Fruit fly (Drosophila melanogaster): Measurements from ENCODE around the gene CG14109.

Gene CG14109

DNA sequence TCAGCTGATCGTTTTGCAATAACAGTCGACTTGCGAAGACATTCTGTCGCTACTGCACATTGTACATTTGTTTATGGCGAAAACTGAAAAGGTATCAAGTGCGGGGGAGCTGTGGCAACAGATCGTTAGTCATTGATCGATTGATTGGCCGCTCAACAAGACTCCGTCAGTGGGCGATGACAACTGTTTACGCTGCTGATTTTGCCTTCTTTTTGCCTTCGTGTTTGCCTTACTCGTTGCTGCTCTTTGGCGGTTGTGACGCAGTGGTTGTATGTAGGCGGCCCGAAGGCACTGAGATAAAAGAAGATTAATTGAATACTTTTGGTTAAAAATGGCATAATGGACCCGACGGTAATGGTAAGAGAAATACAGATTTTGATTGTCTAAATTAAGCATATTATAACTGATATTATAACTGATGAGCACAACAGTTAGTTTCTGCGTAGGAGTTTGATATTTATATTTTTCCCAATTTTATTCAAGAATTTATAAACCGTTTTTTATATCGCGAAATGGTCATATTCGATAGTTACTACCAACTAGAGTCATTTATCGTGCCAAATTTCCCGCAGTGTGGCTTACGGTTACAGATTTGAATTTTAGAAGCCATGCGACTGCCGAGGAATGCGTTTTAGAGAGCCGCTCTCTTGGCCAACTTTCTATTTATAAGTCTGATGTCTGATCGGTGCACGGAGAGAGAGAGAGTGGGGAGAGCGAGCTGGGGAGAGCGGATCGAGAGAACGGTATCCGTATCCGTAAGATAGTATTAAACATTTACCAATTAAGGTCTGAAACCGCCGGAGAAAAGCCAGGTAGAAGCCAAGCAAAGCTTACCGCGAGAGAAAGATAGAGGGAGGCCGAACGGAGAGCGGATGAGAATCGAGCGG lies 36.1 kb downstream of the CG14109 start (continued):
- TF ChIP-seq CG17186 (GFP tag; optimal IDR thresholded peaks at IDR 0.05): peak; percentile 72
- TF ChIP-seq kah (GFP tag; optimal IDR thresholded peaks at IDR 0.05): peak; percentile 80
- TF ChIP-seq Dfd (GFP tag; optimal IDR thresholded peaks at IDR 0.05): no peak
- TF ChIP-seq Taf1 (GFP tag; IDR thresholded peaks at IDR 0.05): peak; percentile 64
- no peak for TF ChIP-seq luna (GFP tag; optimal IDR thresholded peaks at IDR 0.05)
- peak; percentile 56 for TF ChIP-seq CG15514 (GFP tag; optimal IDR thresholded peaks at IDR 0.05)
- peak; percentile 88 for TF ChIP-seq tap (tag; optimal IDR thresholded peaks at IDR 0.05)
- TF ChIP-seq Fer1 (GFP tag; optimal IDR thresholded peaks at IDR 0.05): peak; percentile 89
- TF ChIP-seq CG13296 (GFP tag; optimal IDR thresholded peaks at IDR 0.05): peak; percentile 87
- TF ChIP-seq Deaf1 (tag; optimal IDR thresholded peaks at IDR 0.05): peak; percentile 74
- no peak for TF ChIP-seq p53 (GFP tag; optimal IDR thresholded peaks at IDR 0.05)
- no peak for TF ChIP-seq HLHmδ (GFP tag; optimal IDR thresholded peaks at IDR 0.05)
- peak; percentile 13; the same call in 1 of the 2 replicates for TF ChIP-seq GATAe (GFP tag; conservative IDR thresholded peaks at IDR 0.05)
- TF ChIP-seq trem (tag; optimal IDR thresholded peaks at IDR 0.05): peak; percentile 79
- peak; percentile 37 for TF ChIP-seq CG10565 (GFP tag; optimal IDR thresholded peaks at IDR 0.05)
- peak; percentile 73 for TF ChIP-seq corto (GFP tag; optimal IDR thresholded peaks at IDR 0.05)
- peak; percentile 81 for TF ChIP-seq CG10366 (GFP tag; IDR thresholded peaks at IDR 0.05)
- peak; percentile 95 for TF ChIP-seq dmrt99B (tag; optimal IDR thresholded peaks at IDR 0.05)
- no peak for TF ChIP-seq D (optimal IDR thresholded peaks at IDR 0.05)
- peak; percentile 92 for TF ChIP-seq D (GFP tag; optimal IDR thresholded peaks at IDR 0.05)
- TF ChIP-seq kay (GFP tag; optimal IDR thresholded peaks at IDR 0.05): peak; percentile 81
- TF ChIP-seq ap (GFP tag; IDR thresholded peaks at IDR 0.05): peak; percentile 66
- no peak for TF ChIP-seq en (GFP tag; optimal IDR thresholded peaks at IDR 0.05)
- peak; percentile 72 for TF ChIP-seq CG34224 (GFP tag; IDR thresholded peaks at IDR 0.05; ENCODE audit: partially characterized antibody)
- peak; percentile 84 for TF ChIP-seq gcm (GFP tag; optimal IDR thresholded peaks at IDR 0.05)
- TF ChIP-seq cg (GFP tag; optimal IDR thresholded peaks at IDR 0.05): no peak
- peak; percentile 47 for TF ChIP-seq CG33557 (GFP tag; optimal IDR thresholded peaks at IDR 0.05)
- no peak for TF ChIP-seq CG6791 (GFP tag; IDR thresholded peaks at IDR 0.05; ENCODE audit: partially characterized antibody)
- TF ChIP-seq unpg (GFP tag; optimal IDR thresholded peaks at IDR 0.05): peak; percentile 87
- TF ChIP-seq CG17359 (tag; optimal IDR thresholded peaks at IDR 0.05): peak; percentile 91
- TF ChIP-seq CG18599 (GFP tag; optimal IDR thresholded peaks at IDR 0.05): peak; percentile 89
- peak; percentile 94 for TF ChIP-seq CG10147 (GFP tag; optimal IDR thresholded peaks at IDR 0.05)
- TF ChIP-seq CG1792 (GFP tag; optimal IDR thresholded peaks at IDR 0.05): peak; percentile 64
- TF ChIP-seq sug (tag; optimal IDR thresholded peaks at IDR 0.05): peak; percentile 77
- TF ChIP-seq Asciz (GFP tag; optimal IDR thresholded peaks at IDR 0.05): peak; percentile 94
- peak; percentile 93 for TF ChIP-seq phol (tag; optimal IDR thresholded peaks at IDR 0.05)
- peak; percentile 82; the same call in 3 of the 4 replicates for TF ChIP-seq Gug (GFP tag; IDR thresholded peaks at IDR 0.05)
- TF ChIP-seq CG2875 (GFP tag; optimal IDR thresholded peaks at IDR 0.05): peak; percentile 80
- no peak for TF ChIP-seq cad (GFP tag; optimal IDR thresholded peaks at IDR 0.05)
- peak; percentile 92 for TF ChIP-seq Hmr (GFP tag; optimal IDR thresholded peaks at IDR 0.05)
- TF ChIP-seq Ptx1 (GFP tag; IDR thresholded peaks at IDR 0.05): peak; percentile 92
- TF ChIP-seq CG3995 (GFP tag; optimal IDR thresholded peaks at IDR 0.05): peak; percentile 48
- peak; percentile 82 for TF ChIP-seq ssp (GFP tag; IDR thresholded peaks at IDR 0.05)
- TF ChIP-seq CG10462 (GFP tag; optimal IDR thresholded peaks at IDR 0.05): peak; percentile 62
- peak; percentile 83 for TF ChIP-seq CG6654 (GFP tag; optimal IDR thresholded peaks at IDR 0.05)
- peak; percentile 60 for TF ChIP-seq CG4617 (GFP tag; optimal IDR thresholded peaks at IDR 0.05; ENCODE audit: borderline replicate concordance)
- TF ChIP-seq B-H2 (GFP tag; optimal IDR thresholded peaks at IDR 0.05): peak; percentile 65
- peak; percentile 56 for TF ChIP-seq CG13123 (GFP tag; optimal IDR thresholded peaks at IDR 0.05)
